Fruit fly (Drosophila melanogaster) whole organism, adult: ENCODE results near the gene mu2.

Source experiments
- CG11617 ChIP-seq: fragments of 200-800 bp; sonication (Bioruptor generic); optimal IDR thresholded peaks from 2 replicates; lab custom pipeline; 2017; ENCODE audit warnings: mild to moderate bottlenecking, missing biosample characterization, missing genetic modification reagents, missing genetic modification characterization
- CG12768 ChIP-seq: fragments of 200-800 bp; sonication (Bioruptor generic); optimal IDR thresholded peaks from 2 replicates; lab custom pipeline; 2017; ENCODE audit warnings: missing biosample characterization, missing genetic modification characterization, mild to moderate bottlenecking, moderate library complexity, missing genetic modification reagents
- CG14711 ChIP-seq: fragments of 200-800 bp; sonication (Bioruptor generic); optimal IDR thresholded peaks from 2 replicates; lab custom pipeline; 2018; ENCODE audit warnings: missing biosample characterization, mild to moderate bottlenecking, missing genetic modification characterization, moderate library complexity
- CG1620 ChIP-seq: fragments of 200-800 bp; sonication (Bioruptor generic); optimal IDR thresholded peaks from 2 replicates; lab custom pipeline; 2016; ENCODE audit warnings: missing biosample characterization, missing genetic modification characterization
- CG33017 ChIP-seq: fragments of 200-800 bp; sonication (Bioruptor generic); optimal IDR thresholded peaks from 2 replicates; lab custom pipeline; 2018; ENCODE audit warnings: missing biosample characterization, mild to moderate bottlenecking, missing genetic modification characterization, moderate library complexity
- CG5204 ChIP-seq: fragments of 200-800 bp; sonication (Bioruptor generic); optimal IDR thresholded peaks from 2 replicates; lab custom pipeline; 2016; ENCODE audit warnings: missing biosample characterization, missing genetic modification characterization
- CG7045 ChIP-seq: fragments of 200-800 bp; sonication (Bioruptor generic); optimal IDR thresholded peaks from 2 replicates; lab custom pipeline; 2017; ENCODE audit warnings: missing biosample characterization, mild to moderate bottlenecking, missing genetic modification characterization
- CG7101 ChIP-seq: fragments of 200-800 bp; sonication (Bioruptor generic); optimal IDR thresholded peaks from 2 replicates; lab custom pipeline; 2018; ENCODE audit warnings: missing biosample characterization, mild to moderate bottlenecking, missing genetic modification characterization, moderate library complexity
- Clk ChIP-seq: fragments of 200-800 bp; sonication (Bioruptor generic); optimal IDR thresholded peaks from 2 replicates; lab custom pipeline; 2017; ENCODE audit warnings: missing biosample characterization, missing genetic modification characterization
- Crg-1 ChIP-seq: fragments of 200-800 bp; sonication (Bioruptor generic); optimal IDR thresholded peaks from 2 replicates; lab custom pipeline; 2016; ENCODE audit warnings: missing biosample characterization, missing genetic modification characterization
- Hr96 ChIP-seq: fragments of 200-800 bp; sonication (Bioruptor generic); optimal IDR thresholded peaks from 2 replicates; lab custom pipeline; 2016; ENCODE audit warnings: missing biosample characterization, missing genetic modification characterization
- Mnt ChIP-seq: fragments of 200-800 bp; sonication (Bioruptor generic); optimal IDR thresholded peaks from 2 replicates; lab custom pipeline; 2016; ENCODE audit warnings: missing biosample characterization, mild to moderate bottlenecking, missing genetic modification characterization
- bab1 ChIP-seq: fragments of 200-800 bp; sonication (Bioruptor generic); optimal IDR thresholded peaks from 3 replicates; lab custom pipeline; 2019; ENCODE audit warnings: missing biosample characterization, mild to moderate bottlenecking, missing genetic modification characterization, moderate library complexity
- cic ChIP-seq: fragments of 200-800 bp; sonication (Bioruptor generic); optimal IDR thresholded peaks from 2 replicates; lab custom pipeline; 2017; ENCODE audit warnings: missing biosample characterization, mild to moderate bottlenecking, missing genetic modification characterization, moderate library complexity
- cnc ChIP-seq, 2 experiments: fragments of >200 bp; optimal IDR thresholded peaks; 2 replicates each; lab custom pipeline; 2017
- kay ChIP-seq: fragments of 200-800 bp; sonication (Bioruptor generic); peaks from one replicate; lab custom pipeline; 2016; ENCODE audit warnings: missing biosample characterization, missing genetic modification characterization, borderline replicate concordance
- ovo ChIP-seq: fragments of 200-800 bp; sonication (Bioruptor generic); optimal IDR thresholded peaks from 2 replicates; lab custom pipeline; 2016; ENCODE audit warnings: missing biosample characterization, missing genetic modification characterization
- pad ChIP-seq: fragments of 200-800 bp; sonication (Bioruptor generic); optimal IDR thresholded peaks from 3 replicates; lab custom pipeline; 2017; ENCODE audit warnings: missing biosample characterization, missing genetic modification characterization, mild to moderate bottlenecking, moderate library complexity, missing genetic modification reagents
- tj ChIP-seq: fragments of 200-800 bp; sonication (Bioruptor generic); optimal IDR thresholded peaks from 3 replicates; lab custom pipeline; 2017; ENCODE audit warnings: missing biosample characterization, mild to moderate bottlenecking, missing genetic modification characterization, moderate library complexity
- toe ChIP-seq: fragments of 200-800 bp; sonication (Bioruptor generic); optimal IDR thresholded peaks from 2 replicates; lab custom pipeline; 2016; ENCODE audit warnings: missing biosample characterization, missing genetic modification characterization

mu2 gene

dm6 chr3L:1968401-1968800 lies 21.1 kb upstream of the mu2 start:
- TF ChIP-seq cnc (optimal IDR thresholded peaks at IDR 0.05; lab: Kevin White, UChicago) (no peak), kay (GFP tag; lab: Kevin White, UChicago) (peak; percentile 91)

- no peak for TF ChIP-seq kay (GFP tag; lab: Kevin White, UChicago)
- TF ChIP-seq cic, result peak; percentile 72
- peak; percentile 47 for TF ChIP-seq CG12768
- peak; percentile 28 for TF ChIP-seq pad
- peak; percentile 41 for TF ChIP-seq CG7045 (GFP tag; lab: Kevin White, UChicago)
- TF ChIP-seq Clk (GFP tag; lab: Kevin White, UChicago), result peak; percentile 49
- TF ChIP-seq toe (GFP tag; lab: Kevin White, UChicago), result no peak
- TF ChIP-seq cnc (optimal IDR thresholded peaks at IDR 0.05; lab: Kevin White, UChicago), result peak in 1 of 2 experiments; percentile 58
- TF ChIP-seq Crg-1 (GFP tag; lab: Kevin White, UChicago), result peak; percentile 15
- peak; percentile 17 for TF ChIP-seq CG1620 (GFP tag; lab: Kevin White, UChicago)
- TF ChIP-seq Hr96, result no peak
- peak; percentile 60 for TF ChIP-seq CG33017 (tag; lab: Kevin White, UChicago)
- TF ChIP-seq bab1 (GFP tag; lab: Kevin White, UChicago), result peak; percentile 59
- TF ChIP-seq CG7101, result peak; percentile 63
- no peak for TF ChIP-seq CG5204 (GFP tag; lab: Kevin White, UChicago)
- peak; percentile 28 for TF ChIP-seq tj (GFP tag; lab: Kevin White, UChicago)
- TF ChIP-seq CG11617 (GFP tag; lab: Kevin White, UChicago), result no peak
- peak; percentile 15 for TF ChIP-seq ovo (GFP tag; lab: Kevin White, UChicago)
- TF ChIP-seq Mnt (GFP tag; lab: Kevin White, UChicago), result peak; percentile 73
- no peak for TF ChIP-seq CG14711
These were observed 20.4 kb upstream of the mu2 start for dm6 chr3L:1967452-1968310.

DNA sequence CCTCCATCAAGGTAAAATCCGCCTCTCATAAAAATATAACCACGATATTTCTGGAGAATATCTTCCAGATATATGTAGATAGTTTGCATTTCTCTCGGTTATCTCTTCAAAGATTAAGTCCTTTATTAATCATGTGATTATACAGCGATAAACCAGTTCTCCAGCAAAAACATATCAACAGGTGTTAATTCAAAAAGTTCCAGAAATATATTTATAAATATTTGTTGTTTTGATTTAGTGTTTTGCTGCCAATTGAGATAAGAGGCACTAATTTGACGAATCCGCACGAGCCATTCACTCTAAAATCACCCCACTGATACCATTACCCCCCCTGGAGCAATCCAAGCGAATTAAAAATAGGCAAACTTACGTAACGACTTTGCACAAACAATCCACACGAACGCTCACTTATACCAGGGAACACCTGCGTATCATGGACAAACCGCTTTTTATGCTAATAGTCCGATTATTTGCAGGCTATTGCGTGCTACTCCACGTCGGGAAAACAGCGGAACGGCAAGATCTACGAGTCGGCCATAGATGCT lies 17.4 kb upstream of the mu2 start:
- TF ChIP-seq CG5204 (GFP tag; lab: Kevin White, UChicago) (no peak), cic (peak; percentile 29), CG1620 (GFP tag; lab: Kevin White, UChicago) (no peak), cnc (optimal IDR thresholded peaks at IDR 0.05; lab: Kevin White, UChicago) (no peak), Hr96 (no peak), kay (GFP tag; lab: Kevin White, UChicago) (no peak)

- no peak for TF ChIP-seq CG7045 (GFP tag; lab: Kevin White, UChicago)
- no peak for TF ChIP-seq kay (GFP tag; lab: Kevin White, UChicago)
- peak; percentile 10 for TF ChIP-seq CG14711
- TF ChIP-seq cic, result no peak
- peak; percentile 18 for TF ChIP-seq Mnt (GFP tag; lab: Kevin White, UChicago)
- TF ChIP-seq CG11617 (GFP tag; lab: Kevin White, UChicago), result peak; percentile 41
- no peak for TF ChIP-seq CG5204 (GFP tag; lab: Kevin White, UChicago)
- peak; percentile 59 for TF ChIP-seq tj (GFP tag; lab: Kevin White, UChicago)
- TF ChIP-seq bab1 (GFP tag; lab: Kevin White, UChicago), result peak; percentile 33
- TF ChIP-seq toe (GFP tag; lab: Kevin White, UChicago), result no peak
These were observed 16.8 kb upstream of the mu2 start, which contains the start of gene mv for dm6 chr3L:1964099-1964498. TSS of gene mv (minus strand) at chr3L:1964178.

dm6 chr3L:1962964-1963363 lies 15.7 kb upstream of the mu2 start, which contains the start of gene SCOT:
TSS of gene SCOT (plus strand) at chr3L:1963143.
- TF ChIP-seq CG7045 (GFP tag; lab: Kevin White, UChicago), result no peak
- no peak for TF ChIP-seq Hr96
- no peak for TF ChIP-seq pad
- TF ChIP-seq CG14711, result no peak
- TF ChIP-seq CG11617 (GFP tag; lab: Kevin White, UChicago), result no peak
- TF ChIP-seq Clk (GFP tag; lab: Kevin White, UChicago), result no peak
- no peak for TF ChIP-seq toe (GFP tag; lab: Kevin White, UChicago)
- TF ChIP-seq cnc (optimal IDR thresholded peaks at IDR 0.05; lab: Kevin White, UChicago), result no peak
- TF ChIP-seq tj (GFP tag; lab: Kevin White, UChicago), result no peak
- no peak for TF ChIP-seq Mnt (GFP tag; lab: Kevin White, UChicago)
- no peak for TF ChIP-seq kay (GFP tag; lab: Kevin White, UChicago)
- no peak for TF ChIP-seq cic
- no peak for TF ChIP-seq CG1620 (GFP tag; lab: Kevin White, UChicago)

- TF ChIP-seq cic, result no peak
- peak; percentile 53 for TF ChIP-seq bab1 (GFP tag; lab: Kevin White, UChicago)
- no peak for TF ChIP-seq ovo (GFP tag; lab: Kevin White, UChicago)
- TF ChIP-seq Mnt (GFP tag; lab: Kevin White, UChicago), result peak; percentile 0
- peak; percentile 9 for TF ChIP-seq toe (GFP tag; lab: Kevin White, UChicago)
- peak; percentile 6 for TF ChIP-seq CG14711
These were observed 6.3 kb downstream of the mu2 start, which contains the start of gene Mfap1 for dm6 chr3L:1940843-1941418. TSS of gene Mfap1 (plus strand) at chr3L:1941068.
